Fruit fly (Drosophila melanogaster) whole organism, embryonic: Measurements from ENCODE around the gene CG14054.

ENCODE experiments used
- Asciz ChIP-seq: fragments of 200-800 bp; sonication (Bioruptor generic); optimal IDR thresholded peaks from 2 replicates; lab custom pipeline; 2017; ENCODE audit warnings: missing biosample characterization, mild to moderate bottlenecking, missing genetic modification characterization, missing genetic modification reagents
- CG10274 ChIP-seq: fragments of 200-800 bp; sonication (Bioruptor generic); optimal IDR thresholded peaks from 3 replicates; lab custom pipeline; 2017; ENCODE audit warnings: missing biosample characterization, mild to moderate bottlenecking, missing genetic modification characterization
- CG11398 ChIP-seq: fragments of 200-800 bp; sonication (Bioruptor generic); optimal IDR thresholded peaks from 2 replicates; lab custom pipeline; 2016; ENCODE audit warnings: missing biosample characterization, missing genetic modification characterization
- CG13123 ChIP-seq: fragments of 200-800 bp; sonication (Bioruptor generic); optimal IDR thresholded peaks from 2 replicates; lab custom pipeline; 2016; ENCODE audit warnings: missing biosample characterization, missing genetic modification characterization
- CG13424 ChIP-seq: fragments of 200-800 bp; sonication (Bioruptor generic); optimal IDR thresholded peaks from 2 replicates; lab custom pipeline; 2019; ENCODE audit warnings: missing biosample characterization, mild to moderate bottlenecking, missing genetic modification characterization, moderate library complexity
- CG14441 ChIP-seq: fragments of 200-800 bp; sonication (Bioruptor generic); IDR thresholded peaks from 2 replicates; pipeline ENCODE4 v1.3.6; 2022; ENCODE audit warnings: missing biosample characterization, missing genetic modification characterization
- CG15514 ChIP-seq: fragments of 200-800 bp; sonication (Bioruptor generic); optimal IDR thresholded peaks from 3 replicates; lab custom pipeline; 2017; ENCODE audit warnings: missing biosample characterization, missing genetic modification characterization, mild to moderate bottlenecking, moderate library complexity, missing genetic modification reagents
- CG1602 ChIP-seq: fragments of 200-800 bp; sonication (Bioruptor generic); optimal IDR thresholded peaks from 3 replicates; lab custom pipeline; 2016; ENCODE audit warnings: missing biosample characterization, missing genetic modification characterization
- CG32532 ChIP-seq: fragments of 200-800 bp; sonication (Bioruptor generic); IDR thresholded peaks from 2 replicates; pipeline ENCODE4 v1.3.6; 2022; ENCODE audit warnings: missing biosample characterization, missing genetic modification characterization
- CG34422 ChIP-seq: fragments of 200-800 bp; sonication (Bioruptor generic); IDR thresholded peaks from 3 replicates; pipeline ENCODE4 v1.3.6; 2022; ENCODE audit warnings: missing biosample characterization, missing genetic modification characterization
- CG3995 ChIP-seq: fragments of 200-800 bp; sonication (Bioruptor generic); optimal IDR thresholded peaks from 3 replicates; lab custom pipeline; 2016; ENCODE audit warnings: missing biosample characterization, missing genetic modification characterization
- CG4820 ChIP-seq: fragments of 200-800 bp; sonication (Bioruptor generic); optimal IDR thresholded peaks from 3 replicates; lab custom pipeline; 2016; ENCODE audit warnings: missing biosample characterization, missing genetic modification characterization
- CG6813 ChIP-seq: fragments of 200-800 bp; sonication (Bioruptor generic); optimal IDR thresholded peaks from 2 replicates; lab custom pipeline; 2017; ENCODE audit warnings: missing biosample characterization, missing genetic modification characterization, mild to moderate bottlenecking, moderate library complexity, missing genetic modification reagents
- CG7745 ChIP-seq: fragments of 200-800 bp; sonication (Bioruptor generic); optimal IDR thresholded peaks from 2 replicates; lab custom pipeline; 2018; ENCODE audit warnings: missing biosample characterization, mild to moderate bottlenecking, missing genetic modification characterization, moderate library complexity
- CG8388 ChIP-seq: fragments of 200-800 bp; sonication (Bioruptor generic); optimal IDR thresholded peaks from 2 replicates; lab custom pipeline; 2019; ENCODE audit warnings: missing biosample characterization, mild to moderate bottlenecking, missing genetic modification characterization, moderate library complexity
- CG9215 ChIP-seq: fragments of 200-800 bp; sonication (Bioruptor generic); IDR thresholded peaks from 2 replicates; pipeline ENCODE4 v1.3.6; 2022; ENCODE audit warnings: missing biosample characterization, missing genetic modification characterization
- CG9437 ChIP-seq: fragments of 200-800 bp; sonication (Bioruptor generic); optimal IDR thresholded peaks from 2 replicates; lab custom pipeline; 2018; ENCODE audit warnings: missing biosample characterization, mild to moderate bottlenecking, missing genetic modification characterization
- CG9817 ChIP-seq: fragments of 200-800 bp; sonication (Bioruptor generic); optimal IDR thresholded peaks from 2 replicates; lab custom pipeline; 2018; ENCODE audit warnings: missing biosample characterization, mild to moderate bottlenecking, missing genetic modification characterization, moderate library complexity
- CG9932 ChIP-seq: fragments of 200-800 bp; sonication (Bioruptor generic); IDR thresholded peaks from 2 replicates; pipeline ENCODE4 v1.3.6; 2022; ENCODE audit warnings: missing biosample characterization, missing genetic modification characterization
- Dll ChIP-seq: fragments of 200-800 bp; sonication (Bioruptor generic); IDR thresholded peaks from 4 replicates; pipeline ENCODE4 v1.3.6; 2022; ENCODE audit warnings: missing biosample characterization, missing genetic modification characterization; ENCODE audit not compliant: partially characterized antibody
- Doc3 ChIP-seq: fragments of 200-800 bp; sonication (Bioruptor generic); IDR thresholded peaks from 3 replicates; pipeline ENCODE4 v1.3.6; 2022; ENCODE audit warnings: missing biosample characterization, missing genetic modification characterization; ENCODE audit not compliant: partially characterized antibody
- Dp ChIP-seq: fragments of 200-800 bp; sonication (Bioruptor generic); optimal IDR thresholded peaks from 2 replicates; lab custom pipeline; 2018; ENCODE audit warnings: missing biosample characterization, mild to moderate bottlenecking, missing genetic modification characterization, moderate library complexity
- Drgx ChIP-seq: fragments of 200-800 bp; sonication (Bioruptor generic); IDR thresholded peaks from 2 replicates; pipeline ENCODE4 v1.3.6; 2022; ENCODE audit warnings: missing biosample characterization, missing genetic modification characterization
- ERR ChIP-seq: fragments of 200-800 bp; sonication (Bioruptor generic); optimal IDR thresholded peaks from 2 replicates; lab custom pipeline; 2016; ENCODE audit warnings: missing biosample characterization, missing genetic modification characterization
- HHEX ChIP-seq: fragments of 200-800 bp; sonication (Bioruptor generic); optimal IDR thresholded peaks from 3 replicates; lab custom pipeline; 2017; ENCODE audit warnings: missing biosample characterization, mild to moderate bottlenecking, missing genetic modification characterization, missing genetic modification reagents
- Mad ChIP-seq: fragments of 200-800 bp; sonication (Bioruptor generic); optimal IDR thresholded peaks from 2 replicates; lab custom pipeline; 2016; ENCODE audit warnings: missing biosample characterization, missing genetic modification characterization
- Med ChIP-seq: fragments of 200-800 bp; sonication (Bioruptor generic); peaks from one replicate; lab custom pipeline; 2016; ENCODE audit warnings: missing biosample characterization, missing genetic modification characterization, mild to moderate bottlenecking, inconsistent platforms, moderate library complexity
- Opbp ChIP-seq: fragments of 200-800 bp; sonication (Bioruptor generic); IDR thresholded peaks from 3 replicates; pipeline ENCODE4 v1.3.6; 2022; ENCODE audit warnings: missing biosample characterization, missing genetic modification characterization; ENCODE audit not compliant: partially characterized antibody
- Six4 ChIP-seq: fragments of 200-800 bp; sonication (Bioruptor generic); optimal IDR thresholded peaks from 2 replicates; lab custom pipeline; 2016; ENCODE audit warnings: missing biosample characterization, missing genetic modification characterization
- Ssrp ChIP-seq: fragments of 200-800 bp; sonication (Bioruptor generic); optimal IDR thresholded peaks from 2 replicates; lab custom pipeline; 2018; ENCODE audit warnings: missing biosample characterization, mild to moderate bottlenecking, missing genetic modification characterization, moderate library complexity
- Stat92E ChIP-seq, 3 experiments: fragments of >200 bp in 2 of 3; fragments of 200-800 bp in 1 of 3; sonication (Bioruptor generic) in 1 of 3; optimal IDR thresholded peaks; 2 replicates each; lab custom pipeline; 2017 to 2019; ENCODE audit warnings: missing biosample characterization in 3 of 3, missing genetic modification characterization in 3 of 3, mild to moderate bottlenecking in 1 of 3, moderate library complexity in 1 of 3
- ab ChIP-seq: fragments of 200-800 bp; sonication (Bioruptor generic); optimal IDR thresholded peaks from 2 replicates; lab custom pipeline; 2016; ENCODE audit warnings: missing biosample characterization, missing genetic modification characterization
- ash1 ChIP-seq: fragments of 200-800 bp; sonication (Bioruptor generic); optimal IDR thresholded peaks from 2 replicates; lab custom pipeline; 2018; ENCODE audit warnings: missing biosample characterization, mild to moderate bottlenecking, missing genetic modification characterization
- cas ChIP-seq: fragments of 200-800 bp; sonication (Bioruptor generic); IDR thresholded peaks from 2 replicates; pipeline ENCODE4 v1.3.6; 2022; ENCODE audit warnings: missing biosample characterization, missing genetic modification characterization
- dmrt99B ChIP-seq: fragments of 200-800 bp; sonication (Bioruptor generic); optimal IDR thresholded peaks from 2 replicates; lab custom pipeline; 2018; ENCODE audit warnings: missing biosample characterization, mild to moderate bottlenecking, missing genetic modification characterization, moderate library complexity
- esg ChIP-seq: fragments of 200-800 bp; sonication (Bioruptor generic); conservative IDR thresholded peaks from 2 replicates; pipeline ENCODE4 v1.3.6; 2022; ENCODE audit warnings: missing biosample characterization, missing genetic modification characterization
- fd102C ChIP-seq: fragments of 200-800 bp; sonication (Bioruptor generic); optimal IDR thresholded peaks from 2 replicates; lab custom pipeline; 2018; ENCODE audit warnings: missing biosample characterization, mild to moderate bottlenecking, missing genetic modification characterization, moderate library complexity
- fd96Cb ChIP-seq: fragments of 200-800 bp; sonication (Bioruptor generic); optimal IDR thresholded peaks from 2 replicates; lab custom pipeline; 2018; ENCODE audit warnings: missing biosample characterization, mild to moderate bottlenecking, missing genetic modification characterization, moderate library complexity
- gcm2 ChIP-seq: fragments of 200-800 bp; sonication (Bioruptor generic); optimal IDR thresholded peaks from 2 replicates; lab custom pipeline; 2016; ENCODE audit warnings: missing biosample characterization, missing genetic modification characterization
- gsb-n ChIP-seq: fragments of 200-800 bp; sonication (Bioruptor generic); optimal IDR thresholded peaks from 3 replicates; lab custom pipeline; 2018; ENCODE audit warnings: missing biosample characterization, mild to moderate bottlenecking, missing genetic modification characterization
- insv ChIP-seq, 2 experiments: fragments of 200-800 bp; sonication (Bioruptor generic); optimal IDR thresholded peaks; 3 replicates each; lab custom pipeline; 2016 to 2018; ENCODE audit warnings: missing biosample characterization in 2 of 2, missing genetic modification characterization in 2 of 2
- onecut ChIP-seq: fragments of 200-800 bp; sonication (Bioruptor generic); IDR thresholded peaks from 2 replicates; pipeline ENCODE4 v1.3.6; 2022; ENCODE audit warnings: missing biosample characterization, missing genetic modification characterization
- psq ChIP-seq: fragments of 200-800 bp; sonication (Bioruptor generic); optimal IDR thresholded peaks from 2 replicates; lab custom pipeline; 2017; ENCODE audit warnings: missing biosample characterization, missing genetic modification characterization
- ranshi ChIP-seq: fragments of 200-800 bp; sonication (Bioruptor generic); IDR thresholded peaks from 2 replicates; pipeline ENCODE4 v1.3.6; 2022; ENCODE audit warnings: missing biosample characterization, missing genetic modification characterization
- seq ChIP-seq: fragments of 200-800 bp; sonication (Bioruptor generic); IDR thresholded peaks from 2 replicates; pipeline ENCODE4 v1.3.6; 2022; ENCODE audit warnings: missing biosample characterization, missing genetic modification characterization
- shn ChIP-seq: fragments of 200-800 bp; sonication (Bioruptor generic); optimal IDR thresholded peaks from 3 replicates; lab custom pipeline; 2016; ENCODE audit warnings: missing biosample characterization, missing genetic modification characterization
- vfl ChIP-seq: fragments of 200-800 bp; sonication (Bioruptor generic); optimal IDR thresholded peaks from 2 replicates; lab custom pipeline; 2016; ENCODE audit warnings: missing biosample characterization, missing genetic modification characterization
- zfh1 ChIP-seq: fragments of 200-800 bp; sonication (Bioruptor generic); IDR thresholded peaks from 3 replicates; pipeline ENCODE4 v1.3.6; 2022; ENCODE audit warnings: missing biosample characterization, missing genetic modification characterization

The CG14054 gene

dm6 chrX:2071878-2072817 lies 6.0 kb upstream of the CG14054 start, which contains the start of gene Rtca (continued):
- TF ChIP-seq CG7745 (tag; lab: Kevin White, UChicago): no peak
- TF ChIP-seq CG4820 (GFP tag; lab: Kevin White, UChicago): peak; percentile 42
- peak; percentile 35 for TF ChIP-seq Mad
- TF ChIP-seq Drgx (GFP tag; lab: Robert Waterston, UW): peak; percentile 89
- peak; percentile 72 for TF ChIP-seq esg (GFP tag; lab: Robert Waterston, UW)
- no peak for TF ChIP-seq CG11398
- TF ChIP-seq CG15514 (GFP tag; lab: Kevin White, UChicago): peak; percentile 73
- TF ChIP-seq Opbp: no peak
- peak; percentile 60 for TF ChIP-seq ranshi (GFP tag; lab: Robert Waterston, UW)
- no peak for TF ChIP-seq insv (GFP tag; optimal IDR thresholded peaks at IDR 0.05; lab: Kevin White, UChicago)
- TF ChIP-seq CG14441 (GFP tag; lab: Robert Waterston, UW): peak; percentile 78
- peak; percentile 54 for TF ChIP-seq CG9817 (tag; lab: Kevin White, UChicago)
- TF ChIP-seq CG8388 (GFP tag; lab: Kevin White, UChicago): peak; percentile 40
- TF ChIP-seq fd102C (GFP tag; lab: Kevin White, UChicago): no peak
- peak; percentile 62 for TF ChIP-seq CG9215 (GFP tag; lab: Robert Waterston, UW)
- peak; percentile 44 for TF ChIP-seq vfl (GFP tag; lab: Kevin White, UChicago)
- peak; percentile 93 for TF ChIP-seq Med (GFP tag; lab: Kevin White, UChicago)
- TF ChIP-seq CG1602: peak; percentile 42
- peak; percentile 52 for TF ChIP-seq onecut (GFP tag; lab: Robert Waterston, UW)
- peak; percentile 51; the same call in 1 of the 2 replicates for TF ChIP-seq CG9932 (GFP tag; lab: Robert Waterston, UW)
- TF ChIP-seq HHEX: peak; percentile 44
- TF ChIP-seq Dp (GFP tag; lab: Kevin White, UChicago): no peak
- no peak for TF ChIP-seq Dll
- TF ChIP-seq CG10274 (GFP tag; lab: Kevin White, UChicago): peak; percentile 12
- TF ChIP-seq CG13424 (tag; lab: Kevin White, UChicago): peak; percentile 71
- TF ChIP-seq Stat92E (GFP tag; optimal IDR thresholded peaks at IDR 0.05; lab: Kevin White, UChicago): no peak
- TF ChIP-seq gcm2 (GFP tag; lab: Kevin White, UChicago): peak; percentile 18
- peak; percentile 3 for TF ChIP-seq CG13123 (GFP tag; lab: Kevin White, UChicago)
- peak; percentile 41; the same call in 1 of the 3 replicates for TF ChIP-seq zfh1 (GFP tag; lab: Robert Waterston, UW)
- TF ChIP-seq shn (GFP tag; lab: Kevin White, UChicago): peak; percentile 55
- TF ChIP-seq fd96Cb (tag; lab: Kevin White, UChicago): peak; percentile 53
- peak; percentile 44; the same call in 1 of the 3 replicates for TF ChIP-seq CG34422 (GFP tag; lab: Robert Waterston, UW)
- no peak for TF ChIP-seq ab (GFP tag; lab: Kevin White, UChicago)
- TF ChIP-seq CG32532 (GFP tag; lab: Robert Waterston, UW): peak; percentile 68; the same call in 1 of the 2 replicates
- TF ChIP-seq Doc3: no peak
- TF ChIP-seq CG3995 (GFP tag; lab: Kevin White, UChicago): no peak
- TF ChIP-seq Ssrp (tag; lab: Kevin White, UChicago): peak; percentile 47
- no peak for TF ChIP-seq psq (GFP tag; lab: Kevin White, UChicago)
- TF ChIP-seq seq (GFP tag; lab: Robert Waterston, UW): peak; percentile 59
- no peak for TF ChIP-seq cas (GFP tag; lab: Robert Waterston, UW)
- peak; percentile 83 for TF ChIP-seq dmrt99B (tag; lab: Kevin White, UChicago)
- peak; percentile 21 for TF ChIP-seq CG9437
- peak; percentile 26 for TF ChIP-seq ERR
- peak; percentile 67 for TF ChIP-seq CG6813 (GFP tag; lab: Kevin White, UChicago)
- TF ChIP-seq Six4 (GFP tag; lab: Kevin White, UChicago): peak; percentile 33
- no peak for TF ChIP-seq gsb-n (tag; lab: Kevin White, UChicago)
- no peak for TF ChIP-seq ash1 (GFP tag; lab: Kevin White, UChicago)
- peak; percentile 48 for TF ChIP-seq Asciz (GFP tag; lab: Kevin White, UChicago)
